Fruit fly (Drosophila melanogaster) whole organism, wandering third instar larva: ENCODE measurements around the gene Galt.

ENCODE experiments used
- CG9705 ChIP-seq: fragments of 200-800 bp; sonication (Bioruptor generic); optimal IDR thresholded peaks from 2 replicates; lab custom pipeline; 2018; ENCODE audit warnings: missing biosample characterization, mild to moderate bottlenecking, missing genetic modification characterization
- CrebA ChIP-seq: fragments of 200-800 bp; sonication (Bioruptor generic); optimal IDR thresholded peaks from 2 replicates; lab custom pipeline; 2016; ENCODE audit warnings: missing biosample characterization, mild to moderate bottlenecking, missing genetic modification characterization, borderline replicate concordance
- GATAd ChIP-seq: sonication (Bioruptor generic); optimal IDR thresholded peaks from 2 replicates; lab custom pipeline; 2016; ENCODE audit warnings: missing biosample characterization, missing genetic modification characterization
- Hnf4 ChIP-seq: fragments of 200-800 bp; sonication (Bioruptor generic); optimal IDR thresholded peaks from 2 replicates; lab custom pipeline; 2016; ENCODE audit warnings: missing biosample characterization, mild to moderate bottlenecking, missing genetic modification characterization
- Mio ChIP-seq: sonication (Bioruptor generic); optimal IDR thresholded peaks from 2 replicates; lab custom pipeline; 2016; ENCODE audit warnings: missing biosample characterization, missing genetic modification characterization
- Sp1 ChIP-seq: fragments of 200-800 bp; sonication (Bioruptor generic); optimal IDR thresholded peaks from 3 replicates; lab custom pipeline; 2019; ENCODE audit warnings: missing biosample characterization, mild to moderate bottlenecking, missing genetic modification characterization, moderate library complexity
- br ChIP-seq: fragments of 200-800 bp; sonication (Bioruptor generic); optimal IDR thresholded peaks from 2 replicates; lab custom pipeline; 2016; ENCODE audit warnings: missing biosample characterization, missing genetic modification characterization
- brk ChIP-seq: fragments of 200-800 bp; sonication (Bioruptor generic); optimal IDR thresholded peaks from 2 replicates; lab custom pipeline; 2016; ENCODE audit warnings: missing biosample characterization, mild to moderate bottlenecking, missing genetic modification characterization
- h ChIP-seq: fragments of 200-800 bp; sonication (Bioruptor generic); optimal IDR thresholded peaks from 3 replicates; lab custom pipeline; 2016; ENCODE audit warnings: missing biosample characterization, mild to moderate bottlenecking, missing genetic modification characterization
- sv ChIP-seq: fragments of 200-800 bp; sonication (Bioruptor generic); optimal IDR thresholded peaks from 3 replicates; lab custom pipeline; 2016; ENCODE audit warnings: missing biosample characterization, missing genetic modification characterization

DNA sequence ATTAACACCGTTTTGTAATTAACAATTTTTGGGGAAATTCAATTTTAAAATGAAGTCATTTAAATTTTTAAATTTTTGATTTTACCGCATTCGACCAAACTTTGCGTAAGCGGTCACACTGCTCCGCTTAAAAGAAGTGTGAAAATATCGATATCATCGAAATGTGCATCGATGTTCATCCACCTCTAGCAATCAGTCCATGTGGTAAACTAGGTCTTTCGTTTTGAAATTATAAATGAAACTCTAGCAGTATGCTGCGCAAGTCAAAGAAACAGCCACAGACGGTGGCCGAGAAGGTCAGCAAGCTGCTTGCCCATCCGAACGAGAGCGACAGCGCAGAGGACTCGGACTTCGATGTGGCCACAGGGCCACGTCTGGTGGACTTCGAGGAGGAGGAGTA is 49.6 kb upstream of the Galt start, which contains the start of gene Aatf:
- no peak for TF ChIP-seq CrebA (GFP tag; lab: Kevin White, UChicago)
- no peak for TF ChIP-seq Mio
- no peak for TF ChIP-seq CG9705 (GFP tag; lab: Kevin White, UChicago)
- no peak for TF ChIP-seq br (GFP tag; lab: Kevin White, UChicago)
- no peak for TF ChIP-seq h (GFP tag; lab: Kevin White, UChicago)
- no peak for TF ChIP-seq GATAd (GFP tag; lab: Kevin White, UChicago)
- TF ChIP-seq brk (GFP tag; lab: Kevin White, UChicago), result no peak
- no peak for TF ChIP-seq Hnf4 (GFP tag; lab: Kevin White, UChicago)
- TF ChIP-seq sv (GFP tag; lab: Kevin White, UChicago), result no peak
- TF ChIP-seq Sp1 (GFP tag; lab: Kevin White, UChicago), result no peak
